Worm (Caenorhabditis elegans) whole organism, midembryonic: ENCODE measurements around the gene K08F4.12.

ENCODE experiments used
- T22C8.4 ChIP-seq: fragments of 200-800 bp; sonication (Bioruptor generic); IDR thresholded peaks from 2 replicates; pipeline ENCODE4 v1.3.6; 2022; ENCODE audit warnings: missing genetic modification characterization, missing compliant biosample characterization
- klf-2 ChIP-seq: fragments of 200-800 bp; sonication (Bioruptor generic); conservative IDR thresholded peaks from 2 replicates; pipeline ENCODE4 v1.3.6; 2022; ENCODE audit warnings: missing genetic modification reagents, missing genetic modification characterization, missing compliant biosample characterization
- tab-1 ChIP-seq: fragments of 200-800 bp; sonication (Bioruptor generic); IDR thresholded peaks from 2 replicates; pipeline ENCODE4 v1.3.6; 2022; ENCODE audit warnings: missing genetic modification characterization, missing compliant biosample characterization
- ztf-29 ChIP-seq: fragments of 200-800 bp; sonication (Bioruptor generic); IDR thresholded peaks from 2 replicates; pipeline ENCODE4 v1.3.6; 2022; ENCODE audit warnings: missing genetic modification reagents, missing genetic modification characterization, missing compliant biosample characterization

ce11 chrIV:10143640-10144039 is 5.7 kb downstream of the K08F4.12 start, which contains the start of gene msp-38:
- no peak for TF ChIP-seq ztf-29 (GFP tag; lab: Robert Waterston, UW)
- TF ChIP-seq tab-1, result no peak
- TF ChIP-seq klf-2 (GFP tag; lab: Robert Waterston, UW), result no peak
- no peak for TF ChIP-seq T22C8.4
